Worm (Caenorhabditis elegans): Measurements from ENCODE around the gene M163.9.

Gene M163.9

DNA sequence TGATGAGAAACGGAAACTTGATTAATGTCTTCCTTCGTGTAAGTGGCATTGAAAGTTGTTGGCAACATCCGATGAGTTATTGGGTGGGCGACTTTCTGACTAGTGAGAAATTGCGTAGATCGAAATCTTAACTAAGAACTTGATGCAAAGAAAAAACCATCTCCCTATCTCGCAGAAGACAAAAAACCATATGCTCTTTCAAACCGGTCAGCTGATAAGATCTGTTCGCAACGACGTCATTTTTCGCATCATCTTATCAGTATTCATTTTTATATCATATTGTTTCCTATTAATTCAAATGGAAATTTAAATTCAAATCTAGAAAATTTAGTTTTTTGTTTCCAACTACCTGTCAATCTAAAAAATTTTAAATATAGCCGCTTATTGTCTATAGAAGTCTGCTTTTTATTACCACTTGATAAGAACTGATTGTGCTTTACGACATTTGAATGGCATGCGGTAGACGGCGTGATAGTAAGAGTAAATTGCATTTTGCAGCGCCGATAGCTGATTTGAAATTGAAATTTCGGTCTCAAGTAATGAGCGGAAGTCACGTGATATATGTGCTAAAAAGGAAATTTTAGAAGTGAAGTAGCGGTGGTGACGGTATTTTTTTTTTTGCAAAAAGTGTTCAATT lies 31.2 kb downstream of the M163.9 start:
- TF ChIP-seq lin-32 (GFP tag; optimal IDR thresholded peaks at IDR 0.05) (no peak), ceh-43 (GFP tag; optimal IDR thresholded peaks at IDR 0.05) (no peak), lin-13 (tag; optimal IDR thresholded peaks at IDR 0.05) (no peak), unc-120 (tag; optimal IDR thresholded peaks at IDR 0.05; ENCODE audit: poor library complexity, severe bottlenecking) (no peak)

ce11 chrX:14502116-14502587 lies 32.8 kb downstream of the M163.9 start:
- TF ChIP-seq unc-62 (GFP tag; optimal IDR thresholded peaks at IDR 0.05): peak; percentile 48
- TF ChIP-seq nhr-2 (tag; optimal IDR thresholded peaks at IDR 0.05): no peak
- TF ChIP-seq cnd-1 (tag; optimal IDR thresholded peaks at IDR 0.05): no peak

ce11 chrX:14503282-14503681 lies 33.9 kb downstream of the M163.9 start:
- TF ChIP-seq hlh-1 (tag; optimal IDR thresholded peaks at IDR 0.05) (peak; percentile 96), pha-4 (tag; optimal IDR thresholded peaks at IDR 0.05) (no peak), ceh-83 (GFP tag; optimal IDR thresholded peaks at IDR 0.05) (no peak), unc-120 (tag; optimal IDR thresholded peaks at IDR 0.05; ENCODE audit: poor library complexity, severe bottlenecking) (no peak), blmp-1 (tag; optimal IDR thresholded peaks at IDR 0.05) (no peak), nhr-28 (tag; optimal IDR thresholded peaks at IDR 0.05) (no peak), sptf-1 (tag; optimal IDR thresholded peaks at IDR 0.05) (no peak), lin-13 (tag; optimal IDR thresholded peaks at IDR 0.05) (peak; percentile 17), unc-39 (tag; optimal IDR thresholded peaks at IDR 0.05) (no peak), unc-62 (GFP tag; optimal IDR thresholded peaks at IDR 0.05) (peak; percentile 90), snpc-4 (tag; optimal IDR thresholded peaks at IDR 0.05) (no peak), nhr-2 (tag; optimal IDR thresholded peaks at IDR 0.05) (peak; percentile 46), mls-2 (tag; optimal IDR thresholded peaks at IDR 0.05) (no peak), zip-8 (tag; optimal IDR thresholded peaks at IDR 0.05) (no peak), lsy-2 (tag; optimal IDR thresholded peaks at IDR 0.05) (no peak)

ce11 chrX:14503800-14504550 lies 34.6 kb downstream of the M163.9 start, which contains the start of gene M163.1:
Gene M163.1 (minus strand): TSS chrX:14503824.
- TF ChIP-seq zip-8 (tag; optimal IDR thresholded peaks at IDR 0.05) (no peak), hlh-1 (tag; optimal IDR thresholded peaks at IDR 0.05) (peak; percentile 66), ham-2 (GFP tag; optimal IDR thresholded peaks at IDR 0.05) (peak; percentile 56), M03D4.4 (tag; optimal IDR thresholded peaks at IDR 0.05) (peak; percentile 59), ceh-83 (GFP tag; optimal IDR thresholded peaks at IDR 0.05) (peak; percentile 53), nhr-28 (tag; optimal IDR thresholded peaks at IDR 0.05) (no peak), unc-62 (GFP tag; optimal IDR thresholded peaks at IDR 0.05) (peak; percentile 15), lsy-2 (tag; optimal IDR thresholded peaks at IDR 0.05) (no peak), bed-3 (GFP tag; optimal IDR thresholded peaks at IDR 0.05) (no peak), elt-1 (tag; optimal IDR thresholded peaks at IDR 0.05; ENCODE audit: borderline replicate concordance, insufficient read depth) (no peak), cnd-1 (tag; optimal IDR thresholded peaks at IDR 0.05) (peak; percentile 16), blmp-1 (tag; optimal IDR thresholded peaks at IDR 0.05) (no peak), sptf-1 (tag; optimal IDR thresholded peaks at IDR 0.05) (peak; percentile 61), lin-32 (GFP tag; optimal IDR thresholded peaks at IDR 0.05) (peak; percentile 78), flh-1 (GFP tag; optimal IDR thresholded peaks at IDR 0.05) (no peak), lin-13 (tag; optimal IDR thresholded peaks at IDR 0.05) (no peak), snpc-4 (tag; optimal IDR thresholded peaks at IDR 0.05) (no peak), tbx-8 (GFP tag; optimal IDR thresholded peaks at IDR 0.05) (peak; percentile 41), mls-2 (tag; optimal IDR thresholded peaks at IDR 0.05) (peak; percentile 56), nhr-12 (tag; optimal IDR thresholded peaks at IDR 0.05) (no peak), nhr-76 (tag; optimal IDR thresholded peaks at IDR 0.05) (no peak), drap-1 (GFP tag; optimal IDR thresholded peaks at IDR 0.05) (peak; percentile 35), unc-120 (tag; optimal IDR thresholded peaks at IDR 0.05; ENCODE audit: poor library complexity, severe bottlenecking) (peak; percentile 61), nhr-2 (tag; optimal IDR thresholded peaks at IDR 0.05) (peak; percentile 76), ztf-11 (tag; optimal IDR thresholded peaks at IDR 0.05) (no peak)

- TF ChIP-seq blmp-1 (tag; optimal IDR thresholded peaks at IDR 0.05): no peak
- TF ChIP-seq mep-1 (tag; optimal IDR thresholded peaks at IDR 0.05): no peak
- no peak for TF ChIP-seq tbx-8 (GFP tag; optimal IDR thresholded peaks at IDR 0.05)
- no peak for TF ChIP-seq nhr-28 (tag; optimal IDR thresholded peaks at IDR 0.05)
- no peak for TF ChIP-seq nhr-2 (tag; optimal IDR thresholded peaks at IDR 0.05)
- TF ChIP-seq ztf-11 (tag; optimal IDR thresholded peaks at IDR 0.05): no peak
- TF ChIP-seq mab-5 (tag; optimal IDR thresholded peaks at IDR 0.05): no peak
- no peak for TF ChIP-seq lin-13 (tag; optimal IDR thresholded peaks at IDR 0.05)
- TF ChIP-seq sem-2 (GFP tag; optimal IDR thresholded peaks at IDR 0.05): no peak
- no peak for TF ChIP-seq lsy-2 (tag; optimal IDR thresholded peaks at IDR 0.05)
- no peak for TF ChIP-seq bed-3 (GFP tag; optimal IDR thresholded peaks at IDR 0.05)
Observed at ce11 chrX:14504551-14504902, 35.1 kb downstream of the M163.9 start.
